Fruit fly (Drosophila melanogaster): ENCODE data around the gene upd3.

- TF ChIP-seq EcR (GFP tag; optimal IDR thresholded peaks at IDR 0.05) (no peak), pan (optimal IDR thresholded peaks at IDR 0.05) (no peak), CG8478 (optimal IDR thresholded peaks at IDR 0.05) (no peak), psq (optimal IDR thresholded peaks at IDR 0.05) (no peak)
These were observed 17.0 kb downstream of the upd3 start for dm6 chrX:18294031-18294430.
